Worm (Caenorhabditis elegans) whole organism, L4 larva: ENCODE data around the gene nspc-13.

Experiments
- F49E8.2 ChIP-seq: sonication (generic microtip); optimal IDR thresholded peaks from 2 replicates; lab custom pipeline; 2016; ENCODE audit warnings: missing compliant biosample characterization, mild to moderate bottlenecking, missing genetic modification characterization, borderline replicate concordance
- ZK546.5 ChIP-seq, 2 experiments: sonication (generic microtip); optimal IDR thresholded peaks; 2 replicates each; lab custom pipeline; 2017; ENCODE audit warnings: missing biosample characterization in 2 of 2, missing genetic modification characterization in 2 of 2
- aly-2 ChIP-seq: sonication (generic microtip); optimal IDR thresholded peaks from 2 replicates; lab custom pipeline; 2018; ENCODE audit warnings: missing biosample characterization, missing genetic modification characterization
- ceh-28 ChIP-seq: fragments of 150-350 bp; optimal IDR thresholded peaks from 2 replicates; lab custom pipeline; 2014; ENCODE audit warnings: missing biosample characterization, missing genetic modification reagents, missing genetic modification characterization
- duxl-1 ChIP-seq: sonication (generic microtip); optimal IDR thresholded peaks from 2 replicates; lab custom pipeline; 2016; ENCODE audit warnings: mild to moderate bottlenecking, missing genetic modification characterization, moderate library complexity, missing compliant biosample characterization; ENCODE audit not compliant: poor library complexity
- nhr-237 ChIP-seq: sonication (generic microtip); optimal IDR thresholded peaks from 2 replicates; lab custom pipeline; 2017; ENCODE audit warnings: missing biosample characterization, missing genetic modification characterization
- nhr-42 ChIP-seq: fragments of 200-800 bp; sonication (Bioruptor generic); IDR thresholded peaks from 2 replicates; pipeline ENCODE4 v1.3.6; 2022; ENCODE audit warnings: missing genetic modification characterization, missing compliant biosample characterization
- skn-1 ChIP-seq: fragments of 150-350 bp; optimal IDR thresholded peaks from 2 replicates; lab custom pipeline; 2014; ENCODE audit warnings: missing biosample characterization, missing genetic modification characterization
- ztf-11 ChIP-seq: fragments of 150-350 bp; optimal IDR thresholded peaks from 2 replicates; lab custom pipeline; 2014; ENCODE audit warnings: missing biosample characterization, missing genetic modification characterization

DNA sequence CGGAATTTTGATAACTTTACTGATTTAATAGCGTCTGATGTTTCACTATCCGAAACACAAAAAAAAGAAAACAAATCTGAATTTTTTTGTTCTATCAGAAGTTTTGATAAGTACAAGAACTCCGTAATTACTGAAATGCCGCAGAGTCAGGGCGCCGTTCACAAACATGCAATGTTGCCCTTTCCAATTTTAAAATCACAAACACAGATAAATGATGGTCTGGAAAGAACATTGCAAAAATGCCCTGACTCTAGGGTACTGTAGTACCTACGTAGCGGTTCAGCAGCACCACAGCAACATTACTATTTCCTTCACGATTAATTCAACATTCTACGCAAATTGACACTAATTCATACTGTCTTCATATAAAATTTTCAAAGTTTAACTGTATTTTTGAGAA is 49.4 kb downstream of the nspc-13 start:
- TF ChIP-seq ztf-11 (tag; lab: Kevin White, UChicago) = no peak
- TF ChIP-seq nhr-42 (GFP tag; lab: Robert Waterston, UW) = no peak
- TF ChIP-seq aly-2 (tag; lab: Kevin White, UChicago) = no peak
- no peak for TF ChIP-seq ZK546.5 (tag; optimal IDR thresholded peaks at IDR 0.05; lab: Kevin White, UChicago)
- TF ChIP-seq duxl-1 (tag; lab: Kevin White, UChicago) = no peak
- no peak for TF ChIP-seq skn-1 (tag; lab: Kevin White, UChicago)
- TF ChIP-seq ceh-28 (tag; lab: Kevin White, UChicago) = no peak
- no peak for TF ChIP-seq F49E8.2 (tag; lab: Kevin White, UChicago)
- TF ChIP-seq nhr-237 (tag; lab: Kevin White, UChicago) = no peak
